Worm (Caenorhabditis elegans): ENCODE data around the gene sre-48.

DNA sequence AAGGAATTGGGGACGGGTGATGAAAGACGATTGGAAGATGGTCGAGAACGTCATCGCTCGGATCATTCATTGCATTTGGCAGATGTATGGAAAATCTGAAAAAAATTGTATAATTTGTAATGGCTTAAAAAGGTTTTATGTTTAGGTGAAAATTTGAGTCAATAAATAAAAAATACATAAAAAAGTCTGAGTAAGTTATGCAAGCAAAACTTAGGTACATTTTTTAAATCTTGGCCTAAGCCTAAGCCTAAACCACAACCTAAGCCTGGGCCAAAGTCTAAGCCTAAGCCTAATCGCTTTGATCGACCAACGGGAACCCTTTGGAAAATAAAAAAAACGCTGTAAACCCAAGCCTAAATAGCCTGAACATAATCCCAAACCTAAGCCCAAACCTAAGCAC is 47.7 kb downstream of the sre-48 start, which contains the start of gene hot-3:
- no peak for TF ChIP-seq mdl-1 (tag; optimal IDR thresholded peaks at IDR 0.05)
- no peak for TF ChIP-seq mes-2 (tag; optimal IDR thresholded peaks at IDR 0.05; ENCODE audit: poor library complexity, severe bottlenecking)
- TF ChIP-seq Y75B8A.6 (GFP tag; IDR thresholded peaks at IDR 0.05): no peak
- no peak for TF ChIP-seq T20F7.1 (GFP tag; optimal IDR thresholded peaks at IDR 0.05)
